Worm (Caenorhabditis elegans): ENCODE results near the gene F54F7.9.

The F54F7.9 gene

DNA sequence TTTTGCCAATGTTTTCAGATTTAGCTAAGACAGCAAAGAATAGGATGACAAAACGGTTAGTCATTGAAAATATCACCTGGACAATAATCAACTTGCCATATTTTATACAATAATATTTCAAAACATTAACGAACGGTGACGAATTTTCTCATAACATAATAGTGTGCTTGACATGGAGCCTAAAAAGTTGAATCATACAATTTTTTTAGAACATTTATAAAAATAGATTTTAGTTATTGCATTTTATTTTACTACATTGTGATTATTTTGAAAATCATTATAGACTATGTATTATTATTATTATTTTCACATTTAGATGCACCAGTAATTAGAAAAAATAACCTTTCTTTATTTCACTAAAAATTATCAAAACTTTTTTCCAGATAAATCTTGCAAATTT is at the start of gene F54F7.9:
Gene F54F7.9, minus strand, starts transcription at position 101 of the 400 bp plus-strand sequence.
- TF ChIP-seq unc-39 (tag; optimal IDR thresholded peaks at IDR 0.05) (no peak), F13H6.1 (tag; optimal IDR thresholded peaks at IDR 0.05) (no peak), nhr-21 (tag; optimal IDR thresholded peaks at IDR 0.05) (no peak), ceh-16 (tag; optimal IDR thresholded peaks at IDR 0.05) (no peak), egl-27 (tag; optimal IDR thresholded peaks at IDR 0.05) (no peak), nhr-6 (tag; optimal IDR thresholded peaks at IDR 0.05) (no peak), nhr-12 (tag; optimal IDR thresholded peaks at IDR 0.05) (no peak), unc-55 (GFP tag; optimal IDR thresholded peaks at IDR 0.05) (no peak), C34F6.9 (tag; optimal IDR thresholded peaks at IDR 0.05) (no peak), lin-13 (GFP tag; optimal IDR thresholded peaks at IDR 0.05) (no peak), snpc-4 (tag; optimal IDR thresholded peaks at IDR 0.05) (no peak), peb-1 (tag; optimal IDR thresholded peaks at IDR 0.05) (no peak), elt-3 (tag; optimal IDR thresholded peaks at IDR 0.05) (no peak)

DNA sequence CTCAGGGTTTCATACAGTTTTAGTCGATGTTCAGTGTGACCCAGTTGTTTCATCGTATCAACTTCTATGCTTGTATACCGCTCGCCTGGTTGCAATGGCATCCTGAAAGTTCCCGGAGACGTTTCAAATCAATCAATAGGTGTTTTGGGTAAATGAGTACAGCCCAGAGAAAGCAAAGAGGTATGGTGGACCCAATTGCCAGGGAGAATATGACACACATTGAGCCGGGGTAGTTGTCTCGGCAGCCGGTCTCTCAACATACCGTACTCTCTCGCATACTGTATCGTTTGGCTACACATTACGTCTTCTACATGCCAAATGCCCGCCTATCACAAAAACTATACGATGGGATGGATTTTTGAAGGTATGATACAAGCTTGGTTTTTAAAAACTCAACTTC is 49.5 kb upstream of the F54F7.9 start, which contains the start of gene Y62H9A.9:
Gene Y62H9A.9, minus strand, starts transcription at position 101 of the 400 bp plus-strand sequence.
- TF ChIP-seq C34F6.9 (tag; optimal IDR thresholded peaks at IDR 0.05) (no peak), unc-39 (tag; optimal IDR thresholded peaks at IDR 0.05) (no peak), crh-2 (tag; optimal IDR thresholded peaks at IDR 0.05) (no peak), ceh-82 (tag; optimal IDR thresholded peaks at IDR 0.05) (no peak), nhr-21 (tag; optimal IDR thresholded peaks at IDR 0.05) (no peak), ztf-1 (GFP tag; conservative IDR thresholded peaks at IDR 0.05) (no peak), F13H6.1 (tag; optimal IDR thresholded peaks at IDR 0.05) (no peak)

DNA sequence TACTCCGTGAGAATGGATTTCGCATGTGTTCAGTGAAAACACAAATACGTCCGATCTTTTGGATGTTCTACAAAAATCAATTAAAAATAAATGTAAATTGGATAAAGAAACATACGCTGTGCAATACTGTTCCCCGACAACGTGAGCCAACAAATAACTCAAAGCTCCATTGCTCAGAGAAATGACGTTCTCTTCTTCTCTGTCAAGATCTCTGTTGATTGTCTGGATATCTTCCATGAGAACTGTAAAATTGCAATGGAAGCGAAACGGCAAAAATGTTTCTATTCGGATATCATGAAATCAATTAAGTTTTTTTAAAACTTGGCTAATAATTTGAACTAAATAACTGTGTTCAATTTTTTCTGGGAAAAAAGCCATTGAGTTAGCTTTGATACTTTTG is 48.2 kb upstream of the F54F7.9 start:
- TF ChIP-seq nhr-11 (tag; optimal IDR thresholded peaks at IDR 0.05) (no peak), zag-1 (tag; optimal IDR thresholded peaks at IDR 0.05) (no peak), nhr-23 (tag; optimal IDR thresholded peaks at IDR 0.05) (no peak), Y55F3AM.14 (GFP tag; optimal IDR thresholded peaks at IDR 0.05) (no peak), ztf-11 (tag; optimal IDR thresholded peaks at IDR 0.05) (no peak), R02D3.7 (tag; optimal IDR thresholded peaks at IDR 0.05) (no peak)

DNA sequence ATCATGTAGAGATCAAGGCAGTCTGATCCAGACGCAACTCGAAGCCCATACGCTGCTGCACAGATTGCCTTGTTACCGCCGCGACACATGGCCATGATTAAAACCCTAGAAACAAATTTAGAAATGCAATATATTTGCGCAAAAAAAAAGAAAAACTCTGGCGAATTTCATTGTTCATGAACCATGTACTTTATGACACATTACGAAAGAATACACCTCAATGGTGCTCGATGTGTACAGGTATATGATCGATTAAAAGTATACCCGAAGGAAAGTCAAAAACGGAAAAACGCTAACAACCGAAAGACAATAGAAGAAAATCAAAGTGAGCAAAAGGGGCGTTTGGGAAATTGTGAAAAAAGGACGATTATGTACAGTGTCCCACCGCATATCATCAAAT is 43.8 kb upstream of the F54F7.9 start, which contains the start of gene Y62H9A.8:
Gene Y62H9A.8, minus strand, starts transcription at position 101 of the 400 bp plus-strand sequence.
- no peak for TF ChIP-seq nhr-10 (tag; optimal IDR thresholded peaks at IDR 0.05)
- no peak for TF ChIP-seq skn-1 (tag; optimal IDR thresholded peaks at IDR 0.05)
- no peak for TF ChIP-seq ztf-4 (tag; optimal IDR thresholded peaks at IDR 0.05)
- TF ChIP-seq nhr-11 (tag; optimal IDR thresholded peaks at IDR 0.05): no peak
- no peak for TF ChIP-seq mab-5 (tag; optimal IDR thresholded peaks at IDR 0.05)
- TF ChIP-seq gmeb-1 (tag; optimal IDR thresholded peaks at IDR 0.05): no peak
- no peak for TF ChIP-seq unc-55 (GFP tag; optimal IDR thresholded peaks at IDR 0.05)
- TF ChIP-seq lin-11 (tag; optimal IDR thresholded peaks at IDR 0.05): no peak

DNA sequence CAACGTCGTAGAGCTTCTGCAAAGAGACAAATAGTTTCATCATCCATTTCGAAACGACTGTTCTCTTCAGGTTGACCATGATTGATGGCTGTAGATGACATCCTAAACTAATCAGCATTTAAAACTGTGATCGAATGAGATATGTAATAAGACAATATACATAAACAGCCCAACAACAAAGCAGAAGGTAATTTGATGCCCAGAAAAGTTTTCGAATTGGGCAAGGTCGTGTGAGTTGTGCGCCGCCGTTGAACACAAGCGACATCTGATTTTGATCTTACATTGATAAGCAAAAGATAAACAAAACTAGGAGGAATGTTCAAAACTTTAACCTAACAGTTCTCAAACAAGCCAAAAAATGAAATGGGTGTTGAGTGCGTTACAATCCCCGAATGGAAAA is 37.1 kb upstream of the F54F7.9 start, which contains the start of gene Y62H9A.7:
Gene Y62H9A.7, minus strand, starts transcription at position 101 of the 400 bp plus-strand sequence.
- TF ChIP-seq ama-1 (optimal IDR thresholded peaks at IDR 0.05) (no peak), nhr-25 (tag; optimal IDR thresholded peaks at IDR 0.05) (no peak), lin-13 (GFP tag; optimal IDR thresholded peaks at IDR 0.05) (no peak), ztf-1 (GFP tag; conservative IDR thresholded peaks at IDR 0.05) (no peak), peb-1 (tag; optimal IDR thresholded peaks at IDR 0.05) (no peak), mab-5 (tag; optimal IDR thresholded peaks at IDR 0.05) (no peak), unc-39 (tag; optimal IDR thresholded peaks at IDR 0.05) (no peak), nhr-77 (tag; optimal IDR thresholded peaks at IDR 0.05) (no peak), snpc-4 (tag; optimal IDR thresholded peaks at IDR 0.05) (no peak), elt-3 (tag; optimal IDR thresholded peaks at IDR 0.05) (no peak), blmp-1 (tag; optimal IDR thresholded peaks at IDR 0.05; ENCODE audit: insufficient read depth) (no peak), Y55F3AM.14 (GFP tag; optimal IDR thresholded peaks at IDR 0.05) (no peak), ztf-4 (tag; optimal IDR thresholded peaks at IDR 0.05) (no peak), elt-1 (tag; optimal IDR thresholded peaks at IDR 0.05) (no peak), gmeb-1 (tag; optimal IDR thresholded peaks at IDR 0.05) (no peak)

DNA sequence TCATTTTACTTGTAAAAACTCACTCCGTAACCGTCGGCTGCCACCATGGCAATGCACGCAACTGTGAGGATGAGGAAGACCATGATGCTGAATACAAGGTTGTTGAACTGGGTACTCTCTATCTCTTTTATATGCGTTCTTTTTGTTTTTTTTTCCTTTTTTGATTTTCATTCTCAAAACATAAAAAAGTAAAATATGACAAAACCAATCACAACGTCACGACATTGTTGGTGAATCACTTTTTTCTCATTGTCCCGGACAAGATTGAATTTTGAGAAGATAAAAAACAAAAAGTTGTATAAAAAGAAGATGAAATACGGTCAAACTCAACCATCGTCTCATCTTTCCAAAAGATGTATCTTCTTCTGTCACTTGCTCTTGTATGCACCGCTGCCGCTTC is 34.3 kb upstream of the F54F7.9 start, which contains the start of the genes Y62H9A.5 and ule-5:
Gene Y62H9A.5, minus strand, starts transcription at position 101 of the 400 bp plus-strand sequence.
Gene ule-5, plus strand, starts transcription at position 328 of the 400 bp plus-strand sequence.
- TF ChIP-seq nhr-25 (tag; optimal IDR thresholded peaks at IDR 0.05) (no peak), fos-1 (tag; optimal IDR thresholded peaks at IDR 0.05) (no peak), nhr-23 (tag; optimal IDR thresholded peaks at IDR 0.05) (no peak), lsy-2 (tag; optimal IDR thresholded peaks at IDR 0.05) (no peak), zag-1 (tag; optimal IDR thresholded peaks at IDR 0.05) (no peak), mdl-1 (tag; optimal IDR thresholded peaks at IDR 0.05) (no peak)

All from whole organism, L2 larva.